Fruit fly (Drosophila melanogaster) whole organism, prepupa: ENCODE measurements around the gene CG34334.

Source experiments
- CG11294 ChIP-seq: fragments of 200-800 bp; sonication (Bioruptor generic); IDR thresholded peaks from 2 replicates; pipeline ENCODE4 v1.3.6; 2022; ENCODE audit warnings: missing biosample characterization, missing genetic modification characterization
- CG11902 ChIP-seq: fragments of 200-800 bp; sonication (Bioruptor generic); optimal IDR thresholded peaks from 3 replicates; lab custom pipeline; 2016; ENCODE audit warnings: missing biosample characterization, missing genetic modification characterization
- CG1621 ChIP-seq: fragments of 200-800 bp; sonication (Bioruptor generic); optimal IDR thresholded peaks from 3 replicates; lab custom pipeline; 2018; ENCODE audit warnings: missing biosample characterization, mild to moderate bottlenecking, missing genetic modification characterization
- CG3919 ChIP-seq: fragments of 200-800 bp; sonication (Bioruptor generic); optimal IDR thresholded peaks from 3 replicates; lab custom pipeline; 2016; ENCODE audit warnings: missing biosample characterization, missing genetic modification characterization
- CG6854 ChIP-seq: fragments of 200-800 bp; sonication (Bioruptor generic); optimal IDR thresholded peaks from 2 replicates; lab custom pipeline; 2017; ENCODE audit warnings: missing biosample characterization, mild to moderate bottlenecking, missing genetic modification characterization
- CG8319 ChIP-seq: fragments of 200-800 bp; sonication (Bioruptor generic); optimal IDR thresholded peaks from 3 replicates; lab custom pipeline; 2016; ENCODE audit warnings: missing biosample characterization, missing genetic modification characterization
- Gug ChIP-seq: fragments of 200-800 bp; sonication (Bioruptor generic); IDR thresholded peaks from 2 replicates; pipeline ENCODE4 v1.3.6; 2022; ENCODE audit warnings: missing biosample characterization, missing genetic modification characterization
- Lpt ChIP-seq: fragments of 200-800 bp; sonication (Bioruptor generic); optimal IDR thresholded peaks from 3 replicates; lab custom pipeline; 2016; ENCODE audit warnings: missing biosample characterization, missing genetic modification characterization
- Smox ChIP-seq: fragments of 200-800 bp; sonication (Bioruptor generic); optimal IDR thresholded peaks from 3 replicates; lab custom pipeline; 2016; ENCODE audit warnings: missing biosample characterization, missing genetic modification characterization
- Sox14 ChIP-seq: fragments of 200-800 bp; sonication (Bioruptor generic); optimal IDR thresholded peaks from 3 replicates; lab custom pipeline; 2016; ENCODE audit warnings: missing biosample characterization, missing genetic modification characterization
- ss ChIP-seq, 2 experiments: fragments of 200-800 bp; sonication (Bioruptor generic); optimal IDR thresholded peaks; 2 replicates in 1 of 2; 3 replicates in 1 of 2; lab custom pipeline; 2017 to 2018; ENCODE audit warnings: mild to moderate bottlenecking in 2 of 2, missing biosample characterization in 2 of 2, missing genetic modification characterization in 2 of 2, moderate library complexity in 1 of 2
- topi ChIP-seq: fragments of 200-800 bp; sonication (Bioruptor generic); optimal IDR thresholded peaks from 3 replicates; lab custom pipeline; 2016; ENCODE audit warnings: missing biosample characterization, missing genetic modification characterization

DNA sequence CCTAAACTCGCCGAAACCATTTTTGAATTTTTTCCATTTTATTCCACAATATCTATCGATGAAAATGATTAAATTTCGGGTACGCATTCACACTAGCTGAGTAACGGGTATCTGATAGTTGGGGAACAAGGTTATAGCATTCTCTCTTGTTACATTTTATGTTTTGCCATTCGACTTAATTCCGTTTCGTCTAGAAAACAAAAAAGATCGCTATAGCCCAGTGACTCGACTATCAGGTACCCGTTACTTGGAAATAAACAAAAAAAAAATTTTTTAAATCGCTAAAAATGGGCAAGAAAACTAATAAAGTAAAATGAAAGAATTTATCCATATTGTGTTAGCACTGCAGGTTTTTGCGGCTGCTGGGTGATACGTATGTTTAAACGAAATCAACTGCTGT is 34.2 kb upstream of the CG34334 start:
- TF ChIP-seq Lpt, result no peak
- TF ChIP-seq CG6854 (GFP tag; lab: Kevin White, UChicago), result no peak
- TF ChIP-seq Sox14 (GFP tag; lab: Kevin White, UChicago), result no peak
- no peak for TF ChIP-seq CG11294 (GFP tag; lab: Robert Waterston, UW)
- no peak for TF ChIP-seq Smox (GFP tag; lab: Kevin White, UChicago)
- TF ChIP-seq Gug (GFP tag; lab: Robert Waterston, UW), result no peak
- no peak for TF ChIP-seq ss (GFP tag; optimal IDR thresholded peaks at IDR 0.05; lab: Kevin White, UChicago)
- no peak for TF ChIP-seq topi (GFP tag; lab: Kevin White, UChicago)
- no peak for TF ChIP-seq CG8319 (GFP tag; lab: Kevin White, UChicago)
- no peak for TF ChIP-seq CG3919 (GFP tag; lab: Kevin White, UChicago)
- no peak for TF ChIP-seq CG1621
- no peak for TF ChIP-seq CG11902
